Fruit fly (Drosophila melanogaster) whole organism, adult: ENCODE results near the gene Osi8.

Experiments
- CG33017 ChIP-seq: fragments of 200-800 bp; sonication (Bioruptor generic); optimal IDR thresholded peaks from 2 replicates; lab custom pipeline; 2018; ENCODE audit warnings: missing biosample characterization, mild to moderate bottlenecking, missing genetic modification characterization, moderate library complexity
- CG5204 ChIP-seq: fragments of 200-800 bp; sonication (Bioruptor generic); optimal IDR thresholded peaks from 2 replicates; lab custom pipeline; 2016; ENCODE audit warnings: missing biosample characterization, missing genetic modification characterization
- CG7045 ChIP-seq: fragments of 200-800 bp; sonication (Bioruptor generic); optimal IDR thresholded peaks from 2 replicates; lab custom pipeline; 2017; ENCODE audit warnings: missing biosample characterization, mild to moderate bottlenecking, missing genetic modification characterization
- CG7101 ChIP-seq: fragments of 200-800 bp; sonication (Bioruptor generic); optimal IDR thresholded peaks from 2 replicates; lab custom pipeline; 2018; ENCODE audit warnings: missing biosample characterization, mild to moderate bottlenecking, missing genetic modification characterization, moderate library complexity
- Hr96 ChIP-seq: fragments of 200-800 bp; sonication (Bioruptor generic); optimal IDR thresholded peaks from 2 replicates; lab custom pipeline; 2016; ENCODE audit warnings: missing biosample characterization, missing genetic modification characterization
- Mnt ChIP-seq: fragments of 200-800 bp; sonication (Bioruptor generic); optimal IDR thresholded peaks from 2 replicates; lab custom pipeline; 2016; ENCODE audit warnings: missing biosample characterization, mild to moderate bottlenecking, missing genetic modification characterization
- bab1 ChIP-seq: fragments of 200-800 bp; sonication (Bioruptor generic); optimal IDR thresholded peaks from 3 replicates; lab custom pipeline; 2019; ENCODE audit warnings: missing biosample characterization, mild to moderate bottlenecking, missing genetic modification characterization, moderate library complexity
- cic ChIP-seq: fragments of 200-800 bp; sonication (Bioruptor generic); optimal IDR thresholded peaks from 2 replicates; lab custom pipeline; 2017; ENCODE audit warnings: missing biosample characterization, mild to moderate bottlenecking, missing genetic modification characterization, moderate library complexity
- cnc ChIP-seq, 2 experiments: fragments of >200 bp; optimal IDR thresholded peaks; 2 replicates each; lab custom pipeline; 2017
- pad ChIP-seq: fragments of 200-800 bp; sonication (Bioruptor generic); optimal IDR thresholded peaks from 3 replicates; lab custom pipeline; 2017; ENCODE audit warnings: missing biosample characterization, missing genetic modification characterization, mild to moderate bottlenecking, moderate library complexity, missing genetic modification reagents
- tj ChIP-seq: fragments of 200-800 bp; sonication (Bioruptor generic); optimal IDR thresholded peaks from 3 replicates; lab custom pipeline; 2017; ENCODE audit warnings: missing biosample characterization, mild to moderate bottlenecking, missing genetic modification characterization, moderate library complexity
- toe ChIP-seq: fragments of 200-800 bp; sonication (Bioruptor generic); optimal IDR thresholded peaks from 2 replicates; lab custom pipeline; 2016; ENCODE audit warnings: missing biosample characterization, missing genetic modification characterization

dm6 chr3R:6259837-6260236 is 4.9 kb downstream of the Osi8 start, which contains the start of gene Osi9:
- TF ChIP-seq tj: no peak
- TF ChIP-seq Hr96: no peak
- no peak for TF ChIP-seq pad (GFP tag; lab: Kevin White, UChicago)
- no peak for TF ChIP-seq toe (GFP tag; lab: Kevin White, UChicago)
- no peak for TF ChIP-seq Mnt
- no peak for TF ChIP-seq cnc (optimal IDR thresholded peaks at IDR 0.05; lab: Kevin White, UChicago)
- TF ChIP-seq bab1 (GFP tag; lab: Kevin White, UChicago): no peak
- no peak for TF ChIP-seq CG5204 (GFP tag; lab: Kevin White, UChicago)
- no peak for TF ChIP-seq CG33017 (tag; lab: Kevin White, UChicago)
- TF ChIP-seq cic: no peak
- no peak for TF ChIP-seq CG7045
- no peak for TF ChIP-seq CG7101 (tag; lab: Kevin White, UChicago)
